Worm (Caenorhabditis elegans): ENCODE data around the gene Y17G9A.2.

ce11 chrIV:4903961-4904360 lies 47.9 kb upstream of the Y17G9A.2 start, which contains the start of gene str-161:
- TF ChIP-seq aha-1 (tag; optimal IDR thresholded peaks at IDR 0.05), result no peak
- TF ChIP-seq nhr-71 (tag; optimal IDR thresholded peaks at IDR 0.05), result no peak
- no peak for TF ChIP-seq nhr-237 (tag; optimal IDR thresholded peaks at IDR 0.05)
- TF ChIP-seq lin-39 (tag; optimal IDR thresholded peaks at IDR 0.05), result no peak
- no peak for TF ChIP-seq ztf-11 (tag; optimal IDR thresholded peaks at IDR 0.05)
- TF ChIP-seq efl-1 (optimal IDR thresholded peaks at IDR 0.05), result no peak
- TF ChIP-seq efl-1 (GFP tag; optimal IDR thresholded peaks at IDR 0.05 in 1 of 2), result peak in 1 of 2 experiments; percentile 48
- TF ChIP-seq sup-37 (GFP tag; optimal IDR thresholded peaks at IDR 0.05), result no peak

Measured in whole organism, L1 larva.